Worm (Caenorhabditis elegans) whole organism, early embryonic: Measurements from ENCODE around the gene C16B8.3.

Source experiments
- B0310.2 ChIP-seq: sonication (generic microtip); optimal IDR thresholded peaks from 2 replicates; lab custom pipeline; 2016; ENCODE audit warnings: mild to moderate bottlenecking, missing genetic modification characterization, missing compliant biosample characterization
- F13C5.2 ChIP-seq: sonication (generic microtip); optimal IDR thresholded peaks from 2 replicates; lab custom pipeline; 2017; ENCODE audit warnings: mild to moderate bottlenecking, missing genetic modification characterization, inconsistent platforms, missing compliant biosample characterization
- aly-1 ChIP-seq: sonication (generic microtip); optimal IDR thresholded peaks from 2 replicates; lab custom pipeline; 2016; ENCODE audit warnings: missing genetic modification characterization, missing compliant biosample characterization
- ama-1 ChIP-seq: fragments of 150-350 bp; optimal IDR thresholded peaks from 2 replicates; lab custom pipeline; 2014
- ceh-13 ChIP-seq: fragments of 200-800 bp; sonication (Bioruptor generic); optimal IDR thresholded peaks from 2 replicates; lab custom pipeline; 2018; ENCODE audit warnings: mild to moderate bottlenecking, missing genetic modification characterization, missing compliant biosample characterization
- ceh-36 ChIP-seq: sonication (generic microtip); optimal IDR thresholded peaks from 2 replicates; lab custom pipeline; 2016; ENCODE audit warnings: missing genetic modification characterization, inconsistent platforms, missing compliant biosample characterization
- ets-7 ChIP-seq: sonication (generic microtip); optimal IDR thresholded peaks from 2 replicates; lab custom pipeline; 2016; ENCODE audit warnings: missing genotype, missing genetic modification characterization, missing compliant biosample characterization
- flt-1 ChIP-seq: fragments of 200-800 bp; sonication (Bioruptor generic); IDR thresholded peaks from 2 replicates; pipeline ENCODE4 v1.3.6; 2022; ENCODE audit warnings: missing genetic modification characterization, missing compliant biosample characterization
- hmg-4 ChIP-seq: fragments of 200-800 bp; sonication (Bioruptor generic); optimal IDR thresholded peaks from 2 replicates; lab custom pipeline; 2018; ENCODE audit warnings: mild to moderate bottlenecking, missing genetic modification characterization, missing compliant biosample characterization
- hnd-1 ChIP-seq: sonication (generic microtip); optimal IDR thresholded peaks from 2 replicates; lab custom pipeline; 2016; ENCODE audit warnings: missing genetic modification characterization, missing compliant biosample characterization
- scrt-1 ChIP-seq: fragments of 200-800 bp; sonication (Bioruptor generic); IDR thresholded peaks from 2 replicates; pipeline ENCODE4 v1.3.6; 2022; ENCODE audit warnings: missing genetic modification characterization, missing compliant biosample characterization
- sea-1 ChIP-seq: fragments of 200-800 bp; sonication (Bioruptor generic); conservative IDR thresholded peaks from 2 replicates; pipeline ENCODE4 v1.3.6; 2022; ENCODE audit warnings: missing genetic modification characterization, missing compliant biosample characterization
- tbx-11 ChIP-seq: fragments of 200-800 bp; sonication (Bioruptor generic); IDR thresholded peaks from 2 replicates; pipeline ENCODE4 v1.3.6; 2022; ENCODE audit warnings: missing genetic modification characterization, missing compliant biosample characterization
- tbx-37 ChIP-seq: fragments of 200-800 bp; sonication (Bioruptor generic); conservative IDR thresholded peaks from 2 replicates; pipeline ENCODE4 v1.3.6; 2022; ENCODE audit warnings: missing genetic modification reagents, missing genetic modification characterization, missing compliant biosample characterization
- tra-4 ChIP-seq: sonication (generic microtip); optimal IDR thresholded peaks from 2 replicates; lab custom pipeline; 2017; ENCODE audit warnings: missing genetic modification characterization, missing compliant biosample characterization

C16B8.3 gene

DNA sequence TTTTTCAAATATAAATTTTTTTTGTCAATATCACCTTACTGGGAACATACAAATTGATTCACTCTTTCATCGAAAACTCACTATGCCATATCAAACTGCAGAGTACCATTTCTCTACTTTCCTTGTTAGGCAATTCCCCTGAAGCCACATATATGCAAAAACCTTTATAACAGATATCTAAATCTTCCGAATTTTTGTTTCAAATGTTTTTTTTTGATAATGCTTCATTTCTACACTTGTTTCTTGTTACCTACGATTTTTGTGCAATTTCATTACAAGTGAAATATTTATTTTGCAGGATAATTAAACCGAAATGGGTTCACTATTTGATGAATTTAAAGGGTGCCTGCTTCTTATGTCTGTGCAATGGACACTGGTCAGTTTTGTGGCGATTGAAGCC is 48.3 kb downstream of the C16B8.3 start, which contains the start of gene T22B2.2:
TSS of gene T22B2.2 (plus strand) at position 301 of the 400 bp plus-strand sequence.
- TF ChIP-seq aly-1 (tag; lab: Kevin White, UChicago) (no peak), ceh-36 (no peak), hmg-4 (GFP tag; lab: Kevin White, UChicago) (no peak), hnd-1 (tag; lab: Kevin White, UChicago) (no peak), tra-4 (no peak), F13C5.2 (tag; lab: Kevin White, UChicago) (no peak), ama-1 (lab: Kevin White, UChicago) (no peak), flt-1 (GFP tag; lab: Robert Waterston, UW) (no peak), B0310.2 (tag; lab: Kevin White, UChicago) (no peak), sea-1 (GFP tag; lab: Robert Waterston, UW) (no peak), tbx-37 (no peak)

- TF ChIP-seq flt-1 (GFP tag; lab: Robert Waterston, UW): no peak
- no peak for TF ChIP-seq F13C5.2 (tag; lab: Kevin White, UChicago)
- TF ChIP-seq scrt-1 (GFP tag; lab: Robert Waterston, UW): no peak
- TF ChIP-seq tra-4: no peak
- TF ChIP-seq ceh-13 (GFP tag; lab: Kevin White, UChicago): no peak
Measured at ce11 chrX:3919689-3920088, 48.7 kb downstream of the C16B8.3 start.

DNA sequence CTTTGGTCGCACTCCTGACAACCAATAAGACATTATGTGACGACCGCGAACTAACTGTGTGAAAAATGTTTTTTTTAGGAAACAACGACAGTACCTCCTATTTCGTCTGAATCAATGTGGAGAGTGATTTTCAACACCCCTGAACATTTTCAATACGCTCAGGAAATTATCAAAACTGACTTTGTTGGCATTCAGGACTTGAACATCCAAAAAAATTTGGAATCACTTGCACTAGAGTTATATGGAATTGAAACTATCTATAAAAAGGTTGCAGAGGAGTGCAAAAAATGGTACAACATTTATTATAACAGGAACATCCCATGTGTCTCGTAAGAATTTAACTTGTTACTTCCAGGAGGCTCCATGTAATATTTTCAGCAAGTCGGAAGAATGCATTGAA is 50.3 kb downstream of the C16B8.3 start:
- TF ChIP-seq tbx-37 (no peak), ceh-13 (GFP tag; lab: Kevin White, UChicago) (no peak), ets-7 (tag; lab: Kevin White, UChicago) (no peak), aly-1 (tag; lab: Kevin White, UChicago) (no peak), tbx-11 (GFP tag; lab: Robert Waterston, UW) (no peak), hmg-4 (GFP tag; lab: Kevin White, UChicago) (no peak)
